Fruit fly (Drosophila melanogaster) Kc167 (cell line): ENCODE data around the gene eEF1delta.

Experiments used
- Myc ChIP-seq: fragments of >200 bp; optimal IDR thresholded peaks from 2 replicates; lab custom pipeline; 2017; ENCODE audit warnings: missing external identifiers
- Sin3A ChIP-seq: fragments of >200 bp; optimal IDR thresholded peaks from 2 replicates; lab custom pipeline; 2018; ENCODE audit warnings: missing external identifiers
- insv ChIP-seq: fragments of >200 bp; optimal IDR thresholded peaks from 3 replicates; lab custom pipeline; 2018; ENCODE audit warnings: missing external identifiers
- psq ChIP-seq: fragments of >200 bp; optimal IDR thresholded peaks from 2 replicates; lab custom pipeline; 2017; ENCODE audit warnings: missing external identifiers
- ttk ChIP-seq: sonication (Bioruptor generic); optimal IDR thresholded peaks from 2 replicates; lab custom pipeline; 2017; ENCODE audit warnings: missing external identifiers

- TF ChIP-seq psq (lab: Kevin White, UChicago) (no peak), Myc (lab: Kevin White, UChicago) (no peak), insv (lab: Kevin White, UChicago) (no peak), ttk (no peak), Sin3A (no peak)
These were observed 14.5 kb downstream of the eEF1delta start, which contains the start of gene chico for dm6 chr2L:10246785-10247190.
